Fruit fly (Drosophila melanogaster): ENCODE data around the gene Spn85F.

dm6 chr3R:10028378-10028777 is 31.4 kb downstream of the Spn85F start:
- TF ChIP-seq D1 (tag; optimal IDR thresholded peaks at IDR 0.05) (no peak), CG34367 (tag; optimal IDR thresholded peaks at IDR 0.05) (no peak), CG9948 (tag; optimal IDR thresholded peaks at IDR 0.05) (no peak), CG13204 (GFP tag; optimal IDR thresholded peaks at IDR 0.05) (no peak), CG8159 (tag; optimal IDR thresholded peaks at IDR 0.05) (no peak), CG10348 (GFP tag; IDR thresholded peaks at IDR 0.05) (no peak), rn (GFP tag; IDR thresholded peaks at IDR 0.05) (no peak)

Data from whole organism, pupa.